Worm (Caenorhabditis elegans) whole organism, L4 larva: ENCODE measurements around the gene dot-1.3.

Source experiments
- D1046.2 ChIP-seq: fragments of 200-800 bp; sonication (Bioruptor generic); IDR thresholded peaks from 2 replicates; pipeline ENCODE4 v1.3.6; 2022; ENCODE audit warnings: missing genetic modification characterization, missing compliant biosample characterization
- ceh-20 ChIP-seq: fragments of 200-800 bp; sonication (Bioruptor generic); IDR thresholded peaks from 2 replicates; pipeline ENCODE4 v1.3.6; 2022; ENCODE audit warnings: missing genetic modification reagents, missing genetic modification characterization, missing compliant biosample characterization
- hlh-11 ChIP-seq: fragments of 200-800 bp; sonication (Bioruptor generic); optimal IDR thresholded peaks from 2 replicates; lab custom pipeline; 2018; ENCODE audit warnings: mild to moderate bottlenecking, missing genetic modification characterization, missing compliant biosample characterization
- nhr-11 ChIP-seq: fragments of 150-350 bp; optimal IDR thresholded peaks from 2 replicates; lab custom pipeline; 2014; ENCODE audit warnings: missing biosample characterization, missing genetic modification characterization
- nhr-237 ChIP-seq: sonication (generic microtip); optimal IDR thresholded peaks from 2 replicates; lab custom pipeline; 2017; ENCODE audit warnings: missing biosample characterization, missing genetic modification characterization
- nhr-25 ChIP-seq: sonication (generic microtip); optimal IDR thresholded peaks from 2 replicates; lab custom pipeline; 2017; ENCODE audit warnings: missing genetic modification characterization, mild to moderate bottlenecking, missing compliant biosample characterization, antibody characterized with exemption, moderate library complexity, borderline replicate concordance; ENCODE audit not compliant: insufficient read depth
- nhr-42 ChIP-seq: fragments of 200-800 bp; sonication (Bioruptor generic); IDR thresholded peaks from 2 replicates; pipeline ENCODE4 v1.3.6; 2022; ENCODE audit warnings: missing genetic modification characterization, missing compliant biosample characterization
- pha-4 ChIP-seq, 2 experiments: fragments of 150-350 bp in 1 of 2; fragments of 200-800 bp in 1 of 2; sonication (Bioruptor generic) in 1 of 2; IDR thresholded peaks in 1 of 2; optimal IDR thresholded peaks in 1 of 2; 2 replicates each; pipeline versions ENCODE4 v1.3.6 to Lab custom; 2014 to 2022; ENCODE audit warnings: missing genetic modification characterization in 2 of 2, missing genetic modification reagents in 2 of 2, missing biosample characterization in 1 of 2, missing compliant biosample characterization in 1 of 2
- unc-39 ChIP-seq: sonication (generic microtip); optimal IDR thresholded peaks from 2 replicates; lab custom pipeline; 2017; ENCODE audit warnings: missing biosample characterization, missing genetic modification characterization

ce11 chrX:12348329-12348728 is 45.7 kb upstream of the dot-1.3 start, which contains the start of gene F42F12.14:
- TF ChIP-seq nhr-42 (GFP tag; lab: Robert Waterston, UW) (no peak), D1046.2 (no peak), pha-4 (GFP tag; IDR thresholded peaks at IDR 0.05; lab: Robert Waterston, UW) (no peak), pha-4 (tag; optimal IDR thresholded peaks at IDR 0.05; lab: Kevin White, UChicago) (no peak), unc-39 (no peak), nhr-11 (no peak), nhr-25 (tag; lab: Kevin White, UChicago) (no peak), hlh-11 (tag; lab: Kevin White, UChicago) (no peak), nhr-237 (tag; lab: Kevin White, UChicago) (no peak), ceh-20 (GFP tag; lab: Robert Waterston, UW) (no peak)
